Worm (Caenorhabditis elegans) whole organism, L2 larva: ENCODE data around the gene srv-25.

Experiments
- blmp-1 ChIP-seq: sonication (generic microtip); optimal IDR thresholded peaks from 2 replicates; lab custom pipeline; 2017; ENCODE audit warnings: missing genetic modification characterization, mild to moderate bottlenecking, missing compliant biosample characterization, antibody characterized with exemption, moderate library complexity; ENCODE audit not compliant: insufficient read depth
- fos-1 ChIP-seq: fragments of 150-350 bp; optimal IDR thresholded peaks from 2 replicates; lab custom pipeline; 2014; ENCODE audit warnings: missing biosample characterization, missing genetic modification characterization
- lin-13 ChIP-seq: fragments of 150-350 bp; optimal IDR thresholded peaks from 2 replicates; lab custom pipeline; 2014; ENCODE audit warnings: missing biosample characterization, missing genetic modification reagents, missing genetic modification characterization
- lin-39 ChIP-seq: fragments of 150-350 bp; optimal IDR thresholded peaks from 2 replicates; lab custom pipeline; 2014; ENCODE audit warnings: missing biosample characterization, missing genetic modification reagents, missing genetic modification characterization
- mab-5 ChIP-seq: fragments of 150-350 bp; optimal IDR thresholded peaks from 2 replicates; lab custom pipeline; 2014; ENCODE audit warnings: missing biosample characterization, missing genetic modification characterization
- nhr-25 ChIP-seq: fragments of 150-350 bp; sonication (generic microtip); optimal IDR thresholded peaks from 3 replicates; lab custom pipeline; 2014; ENCODE audit warnings: missing biosample characterization, missing genetic modification characterization
- nhr-77 ChIP-seq: fragments of 150-350 bp; optimal IDR thresholded peaks from 2 replicates; lab custom pipeline; 2014; ENCODE audit warnings: missing biosample characterization, missing genetic modification characterization
- unc-62 ChIP-seq: fragments of 150-350 bp; optimal IDR thresholded peaks from 2 replicates; lab custom pipeline; 2014; ENCODE audit warnings: missing biosample characterization, missing genetic modification reagents, missing genetic modification characterization
- ztf-4 ChIP-seq: fragments of 150-350 bp; optimal IDR thresholded peaks from 2 replicates; lab custom pipeline; 2014; ENCODE audit warnings: missing biosample characterization, missing genetic modification characterization

- TF ChIP-seq nhr-25 (no peak), unc-62 (no peak), ztf-4 (no peak), blmp-1 (tag; lab: Kevin White, UChicago) (no peak), lin-39 (tag; lab: Kevin White, UChicago) (no peak), mab-5 (tag; lab: Kevin White, UChicago) (no peak), lin-13 (GFP tag; lab: Kevin White, UChicago) (no peak), nhr-77 (tag; lab: Kevin White, UChicago) (no peak), fos-1 (tag; lab: Kevin White, UChicago) (no peak)
Measured at ce11 chrIV:6326448-6326847, 22.9 kb upstream of the srv-25 start, which contains the start of gene lsm-8.
